Worm (Caenorhabditis elegans) whole organism, late embryonic: Measurements from ENCODE around the gene clec-242.

ENCODE experiments used
- ama-1 ChIP-seq: fragments of 150-350 bp; optimal IDR thresholded peaks from 2 replicates; lab custom pipeline; 2014
- ceh-6 ChIP-seq: fragments of 200-800 bp; sonication (Bioruptor generic); optimal IDR thresholded peaks from 2 replicates; lab custom pipeline; 2018; ENCODE audit warnings: mild to moderate bottlenecking, missing genetic modification characterization, missing compliant biosample characterization
- ets-4 ChIP-seq: sonication (generic microtip); optimal IDR thresholded peaks from 2 replicates; lab custom pipeline; 2016; ENCODE audit warnings: missing genetic modification characterization, missing compliant biosample characterization
- fkh-10 ChIP-seq: fragments of 150-350 bp; optimal IDR thresholded peaks from 2 replicates; lab custom pipeline; 2014; ENCODE audit warnings: missing biosample characterization, missing genetic modification reagents, missing genetic modification characterization
- fkh-6 ChIP-seq: sonication (generic microtip); optimal IDR thresholded peaks from 2 replicates; lab custom pipeline; 2016; ENCODE audit warnings: missing genetic modification characterization, missing compliant biosample characterization
- hlh-13 ChIP-seq: fragments of 200-800 bp; sonication (Bioruptor generic); optimal IDR thresholded peaks from 2 replicates; lab custom pipeline; 2018; ENCODE audit warnings: mild to moderate bottlenecking, missing genetic modification characterization, missing compliant biosample characterization
- nhr-11 ChIP-seq: fragments of 150-350 bp; optimal IDR thresholded peaks from 2 replicates; lab custom pipeline; 2014; ENCODE audit warnings: missing biosample characterization, missing genetic modification characterization
- pag-3 ChIP-seq: sonication (generic microtip); optimal IDR thresholded peaks from 2 replicates; lab custom pipeline; 2016; ENCODE audit warnings: missing compliant biosample characterization, missing genetic modification characterization, borderline replicate concordance
- pha-4 ChIP-seq: fragments of 150-350 bp; optimal IDR thresholded peaks from 2 replicates; lab custom pipeline; 2018; ENCODE audit warnings: missing biosample characterization, missing genetic modification reagents, missing genetic modification characterization
- pqm-1 ChIP-seq: sonication (generic microtip); optimal IDR thresholded peaks from 2 replicates; lab custom pipeline; 2016; ENCODE audit warnings: missing genetic modification characterization, missing compliant biosample characterization
- sox-4 ChIP-seq: sonication (generic microtip); optimal IDR thresholded peaks from 2 replicates; lab custom pipeline; 2017; ENCODE audit warnings: mild to moderate bottlenecking, missing genetic modification characterization, inconsistent platforms, missing compliant biosample characterization
- syd-9 ChIP-seq: sonication (generic microtip); optimal IDR thresholded peaks from 2 replicates; lab custom pipeline; 2016; ENCODE audit warnings: mild to moderate bottlenecking, missing genetic modification characterization, moderate library complexity, missing compliant biosample characterization
- tbx-7 ChIP-seq: sonication (generic microtip); optimal IDR thresholded peaks from 2 replicates; lab custom pipeline; 2016; ENCODE audit warnings: missing genotype, missing genetic modification characterization, missing compliant biosample characterization
- ttx-3 ChIP-seq: sonication (generic microtip); optimal IDR thresholded peaks from 2 replicates; lab custom pipeline; 2016; ENCODE audit warnings: missing genetic modification reagents, missing genetic modification characterization, missing compliant biosample characterization

DNA sequence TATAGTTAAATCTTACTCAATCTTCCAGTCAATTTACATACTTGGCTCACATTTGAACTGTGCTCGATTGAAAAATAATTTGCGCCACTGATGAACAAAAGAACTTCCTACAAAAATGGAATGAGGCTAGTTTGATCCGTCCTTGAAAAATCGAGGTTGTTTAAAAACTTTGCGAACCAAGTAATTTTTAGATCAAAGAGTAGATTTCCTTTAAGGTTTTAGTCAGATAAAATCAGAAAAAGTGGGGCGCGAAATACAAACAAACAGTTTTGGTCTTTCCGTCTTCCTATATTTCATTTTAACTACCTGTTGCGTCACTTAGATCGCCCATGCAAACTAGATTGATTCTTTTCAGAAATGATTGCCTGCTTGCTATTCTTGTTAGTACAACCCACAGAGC lies 43.5 kb downstream of the clec-242 start, which contains the start of gene Y68A4A.10:
- TF ChIP-seq pha-4 (tag; lab: Kevin White, UChicago) (no peak), nhr-11 (tag; lab: Kevin White, UChicago) (no peak), fkh-10 (GFP tag; lab: Kevin White, UChicago) (no peak), ets-4 (tag; lab: Kevin White, UChicago) (no peak), syd-9 (tag; lab: Kevin White, UChicago) (no peak), ama-1 (no peak), pag-3 (tag; lab: Kevin White, UChicago) (no peak), hlh-13 (GFP tag; lab: Kevin White, UChicago) (no peak), fkh-6 (no peak), pqm-1 (tag; lab: Kevin White, UChicago) (no peak), sox-4 (tag; lab: Kevin White, UChicago) (no peak), ttx-3 (tag; lab: Kevin White, UChicago) (no peak), ceh-6 (no peak), tbx-7 (tag; lab: Kevin White, UChicago) (no peak)
